Fruit fly (Drosophila melanogaster): ENCODE data around the gene Gbeta76C.

Gene Gbeta76C

dm6 chr3L:19663605-19664230, 23.7 kb upstream of the Gbeta76C start, which contains the start of gene tey (continued):
- TF ChIP-seq CG11902 (GFP tag; optimal IDR thresholded peaks at IDR 0.05) (no peak), CG1621 (tag; optimal IDR thresholded peaks at IDR 0.05) (no peak), salr (GFP tag; optimal IDR thresholded peaks at IDR 0.05) (no peak), lz (GFP tag; optimal IDR thresholded peaks at IDR 0.05) (no peak), CG4318 (GFP tag; optimal IDR thresholded peaks at IDR 0.05) (no peak), CG9139 (GFP tag; optimal IDR thresholded peaks at IDR 0.05) (no peak)

dm6 chr3L:19665059-19665626, 22.3 kb upstream of the Gbeta76C start:
- no peak for TF ChIP-seq Ets21C (GFP tag; optimal IDR thresholded peaks at IDR 0.05)
- TF ChIP-seq CG32006 (GFP tag; optimal IDR thresholded peaks at IDR 0.05) = peak; percentile 4
- no peak for TF ChIP-seq topi (GFP tag; optimal IDR thresholded peaks at IDR 0.05)
- TF ChIP-seq spab (GFP tag; optimal IDR thresholded peaks at IDR 0.05) = no peak
- no peak for TF ChIP-seq CG11762 (GFP tag; optimal IDR thresholded peaks at IDR 0.05; ENCODE audit: insufficient read depth)
- no peak for TF ChIP-seq Sox102F (GFP tag; optimal IDR thresholded peaks at IDR 0.05)
- TF ChIP-seq CG6276 (GFP tag; optimal IDR thresholded peaks at IDR 0.05) = no peak
- no peak for TF ChIP-seq dsx (GFP tag; optimal IDR thresholded peaks at IDR 0.05; ENCODE audit: poor library complexity, severe bottlenecking)
- TF ChIP-seq ss (GFP tag; optimal IDR thresholded peaks at IDR 0.05) = no peak
- TF ChIP-seq CG8632 (GFP tag; optimal IDR thresholded peaks at IDR 0.05) = no peak
- no peak for TF ChIP-seq CG1621 (tag; optimal IDR thresholded peaks at IDR 0.05)
- 0 out of 3 replicates have a peak, but pooled peaks have one; percentile 32 for TF ChIP-seq CG6163 (GFP tag; IDR thresholded peaks at IDR 0.05)
- no peak for TF ChIP-seq fd59A (GFP tag; optimal IDR thresholded peaks at IDR 0.05)

DNA sequence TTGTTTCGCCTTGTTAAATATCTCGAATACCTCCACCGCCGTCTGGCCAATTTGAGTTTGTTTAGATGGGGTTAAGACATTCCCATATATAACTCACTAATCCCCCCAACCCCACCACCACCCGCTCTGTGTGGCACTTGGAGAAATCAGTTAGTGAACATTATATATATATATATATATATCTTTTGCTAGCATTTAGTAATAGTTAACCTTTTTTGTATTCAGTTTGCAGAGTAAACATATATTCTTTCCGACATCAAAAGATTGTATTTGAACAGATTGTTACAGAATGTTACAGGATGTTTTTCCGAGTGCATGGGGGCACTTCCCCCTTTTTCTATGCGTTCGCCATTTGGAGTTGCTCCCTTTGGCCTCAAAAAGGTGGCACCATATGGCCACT, 16.9 kb upstream of the Gbeta76C start:
- TF ChIP-seq CG11902 (GFP tag; optimal IDR thresholded peaks at IDR 0.05) = no peak
- peak; percentile 9 for TF ChIP-seq CG3919 (GFP tag; optimal IDR thresholded peaks at IDR 0.05)
- no peak for TF ChIP-seq topi (GFP tag; optimal IDR thresholded peaks at IDR 0.05)
- no peak for TF ChIP-seq CG6276 (GFP tag; optimal IDR thresholded peaks at IDR 0.05)
- TF ChIP-seq CG8319 (GFP tag; optimal IDR thresholded peaks at IDR 0.05) = no peak
- TF ChIP-seq CG31627 (GFP tag; optimal IDR thresholded peaks at IDR 0.05) = no peak
- TF ChIP-seq Sox102F (GFP tag; optimal IDR thresholded peaks at IDR 0.05) = no peak
- no peak for TF ChIP-seq CG6854 (GFP tag; optimal IDR thresholded peaks at IDR 0.05)
- TF ChIP-seq CG15336 (GFP tag; IDR thresholded peaks at IDR 0.05) = no peak; the same call in 1 of the 2 replicates
- TF ChIP-seq Ets21C (GFP tag; optimal IDR thresholded peaks at IDR 0.05) = no peak
- TF ChIP-seq eg (GFP tag; IDR thresholded peaks at IDR 0.05) = no peak
- TF ChIP-seq fd59A (GFP tag; optimal IDR thresholded peaks at IDR 0.05) = no peak
- TF ChIP-seq Hr39 (GFP tag; optimal IDR thresholded peaks at IDR 0.05) = no peak
- no peak for TF ChIP-seq OdsH (GFP tag; optimal IDR thresholded peaks at IDR 0.05)
- no peak for TF ChIP-seq lz (GFP tag; optimal IDR thresholded peaks at IDR 0.05)
- TF ChIP-seq CG11294 (GFP tag; IDR thresholded peaks at IDR 0.05) = no peak
- no peak for TF ChIP-seq Smox (GFP tag; optimal IDR thresholded peaks at IDR 0.05)
- no peak for TF ChIP-seq dsx (GFP tag; optimal IDR thresholded peaks at IDR 0.05; ENCODE audit: poor library complexity, severe bottlenecking)
- TF ChIP-seq Eip93F (GFP tag; optimal IDR thresholded peaks at IDR 0.05) = no peak
- TF ChIP-seq salr (GFP tag; optimal IDR thresholded peaks at IDR 0.05) = no peak
- TF ChIP-seq fkh (GFP tag; optimal IDR thresholded peaks at IDR 0.05) = no peak
- TF ChIP-seq CG10669 (GFP tag; optimal IDR thresholded peaks at IDR 0.05) = no peak
- TF ChIP-seq CG8632 (GFP tag; optimal IDR thresholded peaks at IDR 0.05) = no peak
- TF ChIP-seq fd85E (GFP tag; optimal IDR thresholded peaks at IDR 0.05) = no peak
- TF ChIP-seq CG10631 (GFP tag; optimal IDR thresholded peaks at IDR 0.05) = no peak
- TF ChIP-seq pdm3 (GFP tag; optimal IDR thresholded peaks at IDR 0.05) = no peak
- TF ChIP-seq Ets96B (tag; optimal IDR thresholded peaks at IDR 0.05) = peak; percentile 0
- no peak for TF ChIP-seq net (GFP tag; optimal IDR thresholded peaks at IDR 0.05)
- TF ChIP-seq CG1621 (tag; optimal IDR thresholded peaks at IDR 0.05) = no peak
- no peak for TF ChIP-seq Met (GFP tag; optimal IDR thresholded peaks at IDR 0.05)
- no peak for TF ChIP-seq vri (GFP tag; optimal IDR thresholded peaks at IDR 0.05)
- TF ChIP-seq CG16779 (tag; optimal IDR thresholded peaks at IDR 0.05) = no peak
- TF ChIP-seq CG3032 (tag; optimal IDR thresholded peaks at IDR 0.05) = peak; percentile 2
- peak; percentile 19 for TF ChIP-seq Eip78C (GFP tag)
